Fruit fly (Drosophila melanogaster): ENCODE measurements around the gene CG14689.

CG14689 gene

DNA sequence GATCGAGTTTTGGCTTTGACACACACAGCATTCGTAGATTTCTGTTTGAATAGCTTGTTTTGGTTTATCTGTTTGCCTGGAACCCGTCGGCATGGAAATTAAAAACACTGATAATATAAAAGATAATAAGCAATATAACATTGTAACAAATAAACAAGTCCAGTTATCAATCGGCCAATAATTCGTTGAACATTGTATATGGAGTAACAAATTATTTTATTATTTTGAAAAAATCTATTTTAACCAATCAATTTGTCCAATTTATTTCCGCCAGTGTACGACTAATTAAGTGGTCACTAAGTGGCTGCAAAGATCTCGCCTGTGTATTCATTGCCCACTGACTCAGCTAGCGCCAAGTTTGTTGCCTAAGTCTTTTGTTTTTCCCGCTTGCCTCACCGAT is 22.2 kb downstream of the CG14689 start (continued):
- TF ChIP-seq Bdp1 (GFP tag; optimal IDR thresholded peaks at IDR 0.05) (no peak), knrl (GFP tag; IDR thresholded peaks at IDR 0.05; ENCODE audit: partially characterized antibody) (no peak; the same call in 2 of the 3 replicates), run (tag; optimal IDR thresholded peaks at IDR 0.05) (no peak), CG32772 (GFP tag; IDR thresholded peaks at IDR 0.05) (peak; percentile 29; the same call in 1 of the 2 replicates), CG7372 (GFP tag; IDR thresholded peaks at IDR 0.05) (no peak), CG11723 (GFP tag; optimal IDR thresholded peaks at IDR 0.05) (no peak), Ravus (GFP tag; IDR thresholded peaks at IDR 0.05) (no peak), CG6791 (GFP tag; IDR thresholded peaks at IDR 0.05; ENCODE audit: partially characterized antibody) (no peak), CG1832 (GFP tag; optimal IDR thresholded peaks at IDR 0.05) (no peak), Camta (GFP tag; optimal IDR thresholded peaks at IDR 0.05) (no peak), Deaf1 (tag; optimal IDR thresholded peaks at IDR 0.05) (no peak), CG8359 (GFP tag; optimal IDR thresholded peaks at IDR 0.05; ENCODE audit: borderline replicate concordance) (no peak), Lpt (GFP tag; optimal IDR thresholded peaks at IDR 0.05) (no peak), pb (GFP tag; optimal IDR thresholded peaks at IDR 0.05) (no peak), Atf6 (GFP tag; IDR thresholded peaks at IDR 0.05) (peak; percentile 75), sug (tag; optimal IDR thresholded peaks at IDR 0.05) (peak; percentile 4), ranshi (GFP tag; IDR thresholded peaks at IDR 0.05) (peak; percentile 59), ind (GFP tag; optimal IDR thresholded peaks at IDR 0.05) (peak; percentile 34), bbx (GFP tag; IDR thresholded peaks at IDR 0.05; ENCODE audit: partially characterized antibody) (no peak), CG7839 (tag; optimal IDR thresholded peaks at IDR 0.05) (peak; percentile 68), ERR (GFP tag; optimal IDR thresholded peaks at IDR 0.05) (no peak), bigmax (GFP tag; optimal IDR thresholded peaks at IDR 0.05) (no peak), oc (tag; optimal IDR thresholded peaks at IDR 0.05) (no peak), Asciz (GFP tag; optimal IDR thresholded peaks at IDR 0.05) (no peak), CG14441 (GFP tag; IDR thresholded peaks at IDR 0.05) (peak; percentile 53), sna (GFP tag; IDR thresholded peaks at IDR 0.05; ENCODE audit: partially characterized antibody) (no peak), Med (GFP tag) (peak; percentile 82), Ptx1 (GFP tag; IDR thresholded peaks at IDR 0.05) (peak; percentile 33; the same call in 1 of the 2 replicates), Dbx (GFP tag; IDR thresholded peaks at IDR 0.05) (peak; percentile 66), CG11696 (GFP tag; IDR thresholded peaks at IDR 0.05) (no peak), hbn (GFP tag; IDR thresholded peaks at IDR 0.05; ENCODE audit: partially characterized antibody) (no peak), onecut (GFP tag; IDR thresholded peaks at IDR 0.05) (no peak), CG11504 (tag; optimal IDR thresholded peaks at IDR 0.05) (peak; percentile 58), CG10565 (GFP tag; optimal IDR thresholded peaks at IDR 0.05) (no peak), CG17802 (tag; optimal IDR thresholded peaks at IDR 0.05) (no peak), Fer2 (tag; optimal IDR thresholded peaks at IDR 0.05) (no peak), CG11398 (GFP tag; optimal IDR thresholded peaks at IDR 0.05) (no peak), lbe (GFP tag; optimal IDR thresholded peaks at IDR 0.05) (no peak), pfk (GFP tag; optimal IDR thresholded peaks at IDR 0.05) (no peak), hth (optimal IDR thresholded peaks at IDR 0.05) (no peak), CG30020 (tag; optimal IDR thresholded peaks at IDR 0.05) (no peak), salm (tag; optimal IDR thresholded peaks at IDR 0.05) (no peak), CG4360 (GFP tag; IDR thresholded peaks at IDR 0.05) (no peak), NfI (GFP tag; optimal IDR thresholded peaks at IDR 0.05) (peak; percentile 26), E2f2 (GFP tag; IDR thresholded peaks at IDR 0.05) (no peak; the same call in 1 of the 2 replicates), Chrac-16 (GFP tag; optimal IDR thresholded peaks at IDR 0.05) (peak; percentile 18), ken (GFP tag; IDR thresholded peaks at IDR 0.05) (no peak), Hand (GFP tag; optimal IDR thresholded peaks at IDR 0.05) (no peak), scrt (GFP tag; optimal IDR thresholded peaks at IDR 0.05) (peak; percentile 52), hb (GFP tag; IDR thresholded peaks at IDR 0.05; ENCODE audit: partially characterized antibody) (no peak), CG4282 (GFP tag; optimal IDR thresholded peaks at IDR 0.05) (no peak)

All from whole organism, embryonic.